Worm (Caenorhabditis elegans) whole organism, L4 larva: Measurements from ENCODE around the gene pigc-1.
"Not testable (repeated sequence)": the region's sequence is repeated elsewhere in the genome, so short reads cannot be mapped to it uniquely, and the experiment has no call there.

Experiments used
- F44E2.7 ChIP-seq: fragments of 200-800 bp; sonication (Bioruptor generic); IDR thresholded peaks from 2 replicates; pipeline ENCODE4 v2.1.2; 2022; ENCODE audit warnings: missing genetic modification characterization, missing compliant biosample characterization
- T20F7.1 ChIP-seq: fragments of 200-800 bp; sonication (Bioruptor generic); optimal IDR thresholded peaks from 2 replicates; lab custom pipeline; 2018; ENCODE audit warnings: mild to moderate bottlenecking, missing genetic modification characterization, missing compliant biosample characterization
- aha-1 ChIP-seq: fragments of 150-350 bp; peaks from one replicate; lab custom pipeline; 2014; ENCODE audit warnings: missing biosample characterization, missing genetic modification characterization
- ceh-32 ChIP-seq: sonication (generic microtip); optimal IDR thresholded peaks from 2 replicates; lab custom pipeline; 2016; ENCODE audit warnings: mild to moderate bottlenecking, missing genetic modification characterization, missing compliant biosample characterization; ENCODE audit not compliant: poor library complexity
- cey-2 ChIP-seq: sonication (generic microtip); optimal IDR thresholded peaks from 3 replicates; lab custom pipeline; 2017; ENCODE audit warnings: missing genetic modification characterization, mild to moderate bottlenecking, missing compliant biosample characterization, antibody characterized with exemption, borderline replicate concordance; ENCODE audit not compliant: insufficient read depth
- daf-8 ChIP-seq: fragments of 200-800 bp; sonication (Bioruptor generic); IDR thresholded peaks from 2 replicates; pipeline ENCODE4 v1.3.6; 2022; ENCODE audit warnings: missing genetic modification characterization, missing compliant biosample characterization
- duxl-1 ChIP-seq: sonication (generic microtip); optimal IDR thresholded peaks from 2 replicates; lab custom pipeline; 2016; ENCODE audit warnings: mild to moderate bottlenecking, missing genetic modification characterization, moderate library complexity, missing compliant biosample characterization; ENCODE audit not compliant: poor library complexity
- hmg-1.1 ChIP-seq: fragments of 200-800 bp; sonication (Bioruptor generic); IDR thresholded peaks from 2 replicates; pipeline ENCODE4 v1.3.6; 2022; ENCODE audit warnings: missing genetic modification reagents, missing genetic modification characterization, missing compliant biosample characterization
- jun-1 ChIP-seq: fragments of 150-350 bp; optimal IDR thresholded peaks from 2 replicates; lab custom pipeline; 2014; ENCODE audit warnings: missing biosample characterization, missing genetic modification reagents, missing genetic modification characterization
- madf-5 ChIP-seq, 2 experiments: fragments of 200-800 bp; sonication (Bioruptor generic); IDR thresholded peaks; 2 replicates each; pipeline ENCODE4 v1.3.6; 2022; ENCODE audit warnings: missing compliant biosample characterization in 2 of 2, missing genetic modification characterization in 2 of 2
- nhr-25 ChIP-seq: sonication (generic microtip); optimal IDR thresholded peaks from 2 replicates; lab custom pipeline; 2017; ENCODE audit warnings: missing genetic modification characterization, mild to moderate bottlenecking, missing compliant biosample characterization, antibody characterized with exemption, moderate library complexity, borderline replicate concordance; ENCODE audit not compliant: insufficient read depth
- nhr-42 ChIP-seq: fragments of 200-800 bp; sonication (Bioruptor generic); IDR thresholded peaks from 2 replicates; pipeline ENCODE4 v1.3.6; 2022; ENCODE audit warnings: missing genetic modification characterization, missing compliant biosample characterization
- saeg-2 ChIP-seq: fragments of 200-800 bp; sonication (Bioruptor generic); IDR thresholded peaks from 2 replicates; pipeline ENCODE4 v1.3.6; 2022; ENCODE audit warnings: missing genetic modification reagents, missing genetic modification characterization, missing compliant biosample characterization
- tag-97 ChIP-seq: fragments of 200-800 bp; sonication (Bioruptor generic); IDR thresholded peaks from 2 replicates; pipeline ENCODE4 v1.3.6; 2022; ENCODE audit warnings: missing genetic modification characterization, missing compliant biosample characterization
- unc-62 ChIP-seq, 3 experiments: fragments of 150-350 bp in 1 of 3; sonication (generic microtip); optimal IDR thresholded peaks in 2 of 3; peaks in 1 of 3; 1 replicate in 1 of 3; 2 replicates in 2 of 3; lab custom pipeline; 2014 to 2017; ENCODE audit warnings: missing biosample characterization in 3 of 3, missing genetic modification characterization in 3 of 3, missing genetic modification reagents in 3 of 3, missing genotype in 1 of 3
- zag-1 ChIP-seq: fragments of 150-350 bp; optimal IDR thresholded peaks from 2 replicates; lab custom pipeline; 2014; ENCODE audit warnings: missing biosample characterization, missing genetic modification characterization

pigc-1 gene

ce11 chrIV:9300127-9300526 lies 42.8 kb downstream of the pigc-1 start, which contains the start of gene F49C12.3:
Gene F49C12.3 (plus strand): TSS chrIV:9300427.
- no peak for TF ChIP-seq zag-1 (tag; lab: Kevin White, UChicago)
- TF ChIP-seq jun-1 = no peak
- TF ChIP-seq nhr-25 (tag; lab: Kevin White, UChicago) = no peak
- no peak for TF ChIP-seq hmg-1.1
- TF ChIP-seq T20F7.1 (GFP tag; lab: Kevin White, UChicago) = no peak
- no peak for TF ChIP-seq nhr-42 (GFP tag; lab: Robert Waterston, UW)

ce11 chrIV:9299145-9299544 lies 43.8 kb downstream of the pigc-1 start, which contains the start of gene F49C12.2:
Gene F49C12.2 (minus strand): TSS chrIV:9299245.
- TF ChIP-seq madf-5 (GFP tag; IDR thresholded peaks at IDR 0.05; lab: Robert Waterston, UW) (no peak), duxl-1 (tag; lab: Kevin White, UChicago) (no peak), saeg-2 (GFP tag; lab: Robert Waterston, UW) (no peak), cey-2 (no peak)
- TF ChIP-seq, all 104 proteins: peak for 0

- TF ChIP-seq aha-1 (tag; lab: Kevin White, UChicago) = peak; percentile 51
- TF ChIP-seq unc-62 (GFP tag; optimal IDR thresholded peaks at IDR 0.05 in 1 of 2; lab: Kevin White, UChicago) = peak in 1 of 2 experiments; percentile 65
- TF ChIP-seq unc-62 (tag; optimal IDR thresholded peaks at IDR 0.05; lab: Kevin White, UChicago) = no peak
- no peak for TF ChIP-seq tag-97 (GFP tag; lab: Robert Waterston, UW)
Observed at ce11 chrIV:9296285-9296684, 46.7 kb downstream of the pigc-1 start, which contains the start of gene F49C12.1. Gene F49C12.1 (minus strand): TSS chrIV:9296354.

ce11 chrIV:9293825-9294224 lies 49.1 kb downstream of the pigc-1 start, which contains the start of gene nhr-264:
Gene nhr-264 (minus strand): TSS chrIV:9293925.
- not testable (repeated sequence) for TF ChIP-seq daf-8 (GFP tag; lab: Robert Waterston, UW); F44E2.7 (GFP tag; lab: Robert Waterston, UW); ceh-32
